Fruit fly (Drosophila melanogaster) whole organism, embryonic: Measurements from ENCODE around the gene Lmpt.
A peak's percentile ranks its signal among the peaks of the same experiment; 100 is the strongest.

Experiments
- Atf-2 ChIP-seq: fragments of 200-800 bp; sonication (Bioruptor generic); optimal IDR thresholded peaks from 2 replicates; lab custom pipeline; 2016; ENCODE audit warnings: missing biosample characterization, missing genetic modification characterization
- CG1024 ChIP-seq: fragments of 200-800 bp; sonication (Bioruptor generic); IDR thresholded peaks from 2 replicates; pipeline ENCODE4 v1.3.6; 2022; ENCODE audit warnings: missing biosample characterization, missing genetic modification characterization
- CG10321 ChIP-seq: fragments of 200-800 bp; sonication (Bioruptor generic); IDR thresholded peaks from 2 replicates; pipeline ENCODE4 v1.3.6; 2022; ENCODE audit warnings: missing biosample characterization, missing genetic modification characterization
- CG10543 ChIP-seq: fragments of 200-800 bp; sonication (Bioruptor generic); optimal IDR thresholded peaks from 3 replicates; lab custom pipeline; 2017; ENCODE audit warnings: missing biosample characterization, mild to moderate bottlenecking, missing genetic modification characterization, moderate library complexity
- CG11723 ChIP-seq: fragments of 200-800 bp; sonication (Bioruptor generic); optimal IDR thresholded peaks from 2 replicates; lab custom pipeline; 2017; ENCODE audit warnings: missing biosample characterization, mild to moderate bottlenecking, missing genetic modification characterization
- CG12219 ChIP-seq: fragments of 200-800 bp; sonication (Bioruptor generic); optimal IDR thresholded peaks from 3 replicates; lab custom pipeline; 2018; ENCODE audit warnings: missing biosample characterization, mild to moderate bottlenecking, missing genetic modification characterization
- CG13894 ChIP-seq: fragments of 200-800 bp; sonication (Bioruptor generic); optimal IDR thresholded peaks from 3 replicates; lab custom pipeline; 2018; ENCODE audit warnings: missing biosample characterization, mild to moderate bottlenecking, missing genetic modification characterization, moderate library complexity
- CG14014 ChIP-seq: fragments of 200-800 bp; sonication (Bioruptor generic); IDR thresholded peaks from 2 replicates; pipeline ENCODE4 v1.3.6; 2022; ENCODE audit warnings: missing biosample characterization, missing genetic modification characterization
- CG1529 ChIP-seq: fragments of 200-800 bp; sonication (Bioruptor generic); optimal IDR thresholded peaks from 3 replicates; lab custom pipeline; 2018; ENCODE audit warnings: missing biosample characterization, missing genetic modification characterization
- CG17361 ChIP-seq: fragments of 200-800 bp; sonication (Bioruptor generic); IDR thresholded peaks from 3 replicates; pipeline ENCODE4 v1.3.6; 2022; ENCODE audit warnings: missing biosample characterization, missing genetic modification characterization
- CG17385 ChIP-seq: fragments of 200-800 bp; sonication (Bioruptor generic); optimal IDR thresholded peaks from 3 replicates; lab custom pipeline; 2018; ENCODE audit warnings: missing biosample characterization, mild to moderate bottlenecking, missing genetic modification characterization
- CG17802 ChIP-seq: fragments of 200-800 bp; sonication (Bioruptor generic); optimal IDR thresholded peaks from 2 replicates; lab custom pipeline; 2018; ENCODE audit warnings: missing biosample characterization, mild to moderate bottlenecking, missing genetic modification characterization, moderate library complexity
- CG2120 ChIP-seq: fragments of 200-800 bp; sonication (Bioruptor generic); optimal IDR thresholded peaks from 3 replicates; lab custom pipeline; 2016; ENCODE audit warnings: missing biosample characterization, missing genetic modification characterization
- CG42726 ChIP-seq: fragments of 200-800 bp; sonication (Bioruptor generic); IDR thresholded peaks from 2 replicates; pipeline ENCODE4 v1.3.6; 2022; ENCODE audit warnings: missing biosample characterization, missing genetic modification characterization; ENCODE audit not compliant: partially characterized antibody
- CG4328 ChIP-seq: fragments of 200-800 bp; sonication (Bioruptor generic); optimal IDR thresholded peaks from 3 replicates; lab custom pipeline; 2017; ENCODE audit warnings: missing biosample characterization, missing genetic modification reagents, missing genetic modification characterization
- CG43689 ChIP-seq: fragments of 200-800 bp; sonication (Bioruptor generic); IDR thresholded peaks from 2 replicates; pipeline ENCODE4 v1.3.6; 2022; ENCODE audit warnings: missing biosample characterization, missing genetic modification characterization
- CG4424 ChIP-seq: fragments of 200-800 bp; sonication (Bioruptor generic); optimal IDR thresholded peaks from 3 replicates; lab custom pipeline; 2016; ENCODE audit warnings: missing biosample characterization, missing genetic modification characterization
- CG6175 ChIP-seq: fragments of 200-800 bp; sonication (Bioruptor generic); IDR thresholded peaks from 3 replicates; pipeline ENCODE4 v1.3.6; 2022; ENCODE audit warnings: missing biosample characterization, missing genetic modification characterization
- CG7928 ChIP-seq: fragments of 200-800 bp; sonication (Bioruptor generic); optimal IDR thresholded peaks from 2 replicates; lab custom pipeline; 2017; ENCODE audit warnings: missing biosample characterization, mild to moderate bottlenecking, missing genetic modification characterization
- CG8281 ChIP-seq: fragments of 200-800 bp; sonication (Bioruptor generic); optimal IDR thresholded peaks from 2 replicates; lab custom pipeline; 2018; ENCODE audit warnings: missing biosample characterization, mild to moderate bottlenecking, missing genetic modification characterization, moderate library complexity
- CG8388 ChIP-seq: fragments of 200-800 bp; sonication (Bioruptor generic); optimal IDR thresholded peaks from 2 replicates; lab custom pipeline; 2019; ENCODE audit warnings: missing biosample characterization, mild to moderate bottlenecking, missing genetic modification characterization, moderate library complexity
- CG8944 ChIP-seq: fragments of 200-800 bp; sonication (Bioruptor generic); optimal IDR thresholded peaks from 3 replicates; lab custom pipeline; 2016; ENCODE audit warnings: missing biosample characterization, missing genetic modification characterization
- CG9797 ChIP-seq: fragments of 200-800 bp; sonication (Bioruptor generic); optimal IDR thresholded peaks from 3 replicates; lab custom pipeline; 2018; ENCODE audit warnings: missing biosample characterization, mild to moderate bottlenecking, missing genetic modification characterization
- CrebB ChIP-seq: fragments of 200-800 bp; sonication (Bioruptor generic); optimal IDR thresholded peaks from 3 replicates; lab custom pipeline; 2018; ENCODE audit warnings: missing biosample characterization, mild to moderate bottlenecking, missing genetic modification characterization
- Dfd ChIP-seq, 2 experiments: fragments of >200 bp; optimal IDR thresholded peaks; 2 replicates each; lab custom pipeline; 2017; ENCODE audit warnings: missing biosample characterization in 2 of 2, missing genetic modification characterization in 2 of 2
- Dip3 ChIP-seq: fragments of 200-800 bp; sonication (Bioruptor generic); optimal IDR thresholded peaks from 3 replicates; lab custom pipeline; 2016; ENCODE audit warnings: missing biosample characterization, missing genetic modification characterization
- Doc2 ChIP-seq: fragments of 200-800 bp; sonication (Bioruptor generic); IDR thresholded peaks from 2 replicates; pipeline ENCODE4 v1.3.6; 2022; ENCODE audit warnings: missing biosample characterization, missing genetic modification characterization
- Dp ChIP-seq: fragments of 200-800 bp; sonication (Bioruptor generic); optimal IDR thresholded peaks from 2 replicates; lab custom pipeline; 2018; ENCODE audit warnings: missing biosample characterization, mild to moderate bottlenecking, missing genetic modification characterization, moderate library complexity
- Mes4 ChIP-seq: fragments of 200-800 bp; sonication (Bioruptor generic); optimal IDR thresholded peaks from 2 replicates; lab custom pipeline; 2016; ENCODE audit warnings: missing biosample characterization, missing genetic modification characterization
- Nf-YC ChIP-seq: fragments of 200-800 bp; optimal IDR thresholded peaks from 3 replicates; lab custom pipeline; 2019; ENCODE audit warnings: missing biosample characterization, mild to moderate bottlenecking, missing genetic modification characterization, moderate library complexity
- Rfx ChIP-seq: fragments of 200-800 bp; sonication (Bioruptor generic); IDR thresholded peaks from 2 replicates; pipeline ENCODE4 v1.3.6; 2022; ENCODE audit warnings: missing biosample characterization, missing genetic modification characterization
- Scr ChIP-seq: fragments of 200-800 bp; sonication (Bioruptor generic); IDR thresholded peaks from 2 replicates; pipeline ENCODE4 v1.3.6; 2022; ENCODE audit warnings: missing biosample characterization, missing genetic modification characterization; ENCODE audit not compliant: partially characterized antibody
- Sox102F ChIP-seq: fragments of 200-800 bp; sonication (Bioruptor generic); optimal IDR thresholded peaks from 2 replicates; lab custom pipeline; 2018; ENCODE audit warnings: missing biosample characterization, mild to moderate bottlenecking, missing genetic modification characterization, moderate library complexity
- TFAM ChIP-seq: fragments of 200-800 bp; sonication (Bioruptor generic); optimal IDR thresholded peaks from 2 replicates; lab custom pipeline; 2017; ENCODE audit warnings: missing biosample characterization, missing genetic modification characterization, inconsistent platforms
- chm ChIP-seq: fragments of 200-800 bp; sonication (Bioruptor generic); IDR thresholded peaks from 2 replicates; pipeline ENCODE4 v1.3.6; 2022; ENCODE audit warnings: missing biosample characterization, missing genetic modification characterization
- cwo ChIP-seq: fragments of 200-800 bp; sonication (Bioruptor generic); optimal IDR thresholded peaks from 3 replicates; lab custom pipeline; 2017; ENCODE audit warnings: missing biosample characterization, missing genetic modification characterization, mild to moderate bottlenecking, moderate library complexity, missing genetic modification reagents
- dimm ChIP-seq: fragments of 200-800 bp; sonication (Bioruptor generic); IDR thresholded peaks from 2 replicates; pipeline ENCODE4 v1.3.6; 2022; ENCODE audit warnings: missing biosample characterization, missing genetic modification characterization
- dpn ChIP-seq, 2 experiments: fragments of 200-800 bp; sonication (Bioruptor generic); optimal IDR thresholded peaks; 3 replicates each; lab custom pipeline; 2016; ENCODE audit warnings: missing biosample characterization in 2 of 2, missing genetic modification characterization in 2 of 2
- grau ChIP-seq: fragments of 200-800 bp; optimal IDR thresholded peaks from 3 replicates; lab custom pipeline; 2019; ENCODE audit warnings: missing biosample characterization, mild to moderate bottlenecking, missing genetic modification characterization, moderate library complexity
- jigr1 ChIP-seq: fragments of 200-800 bp; sonication (Bioruptor generic); IDR thresholded peaks from 3 replicates; pipeline ENCODE4 v1.3.6; 2022; ENCODE audit warnings: missing biosample characterization, missing genetic modification characterization
- luna ChIP-seq: fragments of 200-800 bp; sonication (Bioruptor generic); optimal IDR thresholded peaks from 2 replicates; lab custom pipeline; 2016; ENCODE audit warnings: missing biosample characterization, missing genetic modification characterization
- phol ChIP-seq: fragments of 200-800 bp; sonication (Bioruptor generic); optimal IDR thresholded peaks from 3 replicates; lab custom pipeline; 2018; ENCODE audit warnings: missing biosample characterization, mild to moderate bottlenecking, missing genetic modification characterization, moderate library complexity
- pnt ChIP-seq: fragments of 200-800 bp; sonication (Bioruptor generic); optimal IDR thresholded peaks from 3 replicates; lab custom pipeline; 2016; ENCODE audit warnings: missing biosample characterization, missing genetic modification characterization
- pros ChIP-seq: fragments of 200-800 bp; sonication (Bioruptor generic); optimal IDR thresholded peaks from 3 replicates; lab custom pipeline; 2019; ENCODE audit warnings: missing biosample characterization, mild to moderate bottlenecking, missing genetic modification characterization, moderate library complexity
- repo ChIP-seq: fragments of 200-800 bp; sonication (Bioruptor generic); optimal IDR thresholded peaks from 2 replicates; lab custom pipeline; 2016; ENCODE audit warnings: missing biosample characterization, missing genetic modification characterization
- sens-2 ChIP-seq: fragments of 200-800 bp; sonication (Bioruptor generic); IDR thresholded peaks from 2 replicates; pipeline ENCODE4 v1.3.6; 2022; ENCODE audit warnings: missing biosample characterization, missing genetic modification characterization
- sr ChIP-seq: fragments of 200-800 bp; sonication (Bioruptor generic); IDR thresholded peaks from 3 replicates; pipeline ENCODE4 v1.3.6; 2022; ENCODE audit warnings: missing biosample characterization, missing genetic modification characterization
- tin ChIP-seq: fragments of 200-800 bp; sonication (Bioruptor generic); optimal IDR thresholded peaks from 3 replicates; lab custom pipeline; 2016; ENCODE audit warnings: missing biosample characterization, missing genetic modification characterization
- toy ChIP-seq: fragments of 200-800 bp; sonication (Bioruptor generic); IDR thresholded peaks from 2 replicates; pipeline ENCODE4 v1.3.6; 2022; ENCODE audit warnings: missing biosample characterization, missing genetic modification characterization
- tup ChIP-seq: fragments of 200-800 bp; sonication (Bioruptor generic); optimal IDR thresholded peaks from 2 replicates; lab custom pipeline; 2016; ENCODE audit warnings: missing biosample characterization, mild to moderate bottlenecking, missing genetic modification characterization, moderate library complexity
- zfh1 ChIP-seq: fragments of 200-800 bp; sonication (Bioruptor generic); IDR thresholded peaks from 3 replicates; pipeline ENCODE4 v1.3.6; 2022; ENCODE audit warnings: missing biosample characterization, missing genetic modification characterization

Gene Lmpt

dm6 chr3L:16872487-16872955 lies 7.4 kb downstream of the Lmpt start (continued):
- TF ChIP-seq Dfd (GFP tag; optimal IDR thresholded peaks at IDR 0.05; lab: Kevin White, UChicago) (no peak), Sox102F (GFP tag; lab: Kevin White, UChicago) (peak; percentile 81), chm (GFP tag; lab: Robert Waterston, UW) (no peak), sens-2 (GFP tag; lab: Robert Waterston, UW) (no peak), CG1024 (GFP tag; lab: Robert Waterston, UW) (no peak), CG1529 (GFP tag; lab: Kevin White, UChicago) (peak; percentile 62), repo (GFP tag; lab: Kevin White, UChicago) (no peak), TFAM (no peak), tup (GFP tag; lab: Kevin White, UChicago) (no peak), grau (tag; lab: Kevin White, UChicago) (peak; percentile 81), CG43689 (no peak), tin (peak; percentile 48), CG9797 (GFP tag; lab: Kevin White, UChicago) (no peak), CG8388 (peak; percentile 70), pnt (peak; percentile 18), CG13894 (no peak), CG42726 (GFP tag; lab: Robert Waterston, UW) (no peak), cwo (GFP tag; lab: Kevin White, UChicago) (peak; percentile 64), Nf-YC (tag; lab: Kevin White, UChicago) (peak; percentile 60), CG2120 (GFP tag; lab: Kevin White, UChicago) (peak; percentile 80), CG17802 (tag; lab: Kevin White, UChicago) (no peak), zfh1 (GFP tag; lab: Robert Waterston, UW) (0 out of 3 replicates have a peak, but pooled peaks have one; percentile 21), CrebB (tag; lab: Kevin White, UChicago) (peak; percentile 54), sr (GFP tag; lab: Robert Waterston, UW) (no peak), dpn (GFP tag; optimal IDR thresholded peaks at IDR 0.05; lab: Kevin White, UChicago) (peak; percentile 21 to 55), CG10321 (GFP tag; lab: Robert Waterston, UW) (no peak), CG14014 (GFP tag; lab: Robert Waterston, UW) (peak; percentile 17; the same call in 1 of the 2 replicates), jigr1 (GFP tag; lab: Robert Waterston, UW) (peak; percentile 22; the same call in 1 of the 3 replicates), Scr (GFP tag; lab: Robert Waterston, UW) (no peak), CG17385 (GFP tag; lab: Kevin White, UChicago) (peak; percentile 73), Dip3 (peak; percentile 61), pros (GFP tag; lab: Kevin White, UChicago) (no peak), Mes4 (GFP tag; lab: Kevin White, UChicago) (peak; percentile 14), CG6175 (GFP tag; lab: Robert Waterston, UW) (0 out of 3 replicates have a peak, but pooled peaks have one; percentile 7), Doc2 (GFP tag; lab: Robert Waterston, UW) (no peak), toy (GFP tag; lab: Robert Waterston, UW) (no peak), CG7928 (GFP tag; lab: Kevin White, UChicago) (peak; percentile 28), Dp (GFP tag; lab: Kevin White, UChicago) (no peak), CG4424 (GFP tag; lab: Kevin White, UChicago) (peak; percentile 54), luna (GFP tag; lab: Kevin White, UChicago) (no peak), CG11723 (GFP tag; lab: Kevin White, UChicago) (peak; percentile 52), Atf-2 (GFP tag; lab: Kevin White, UChicago) (peak; percentile 36), Rfx (peak; percentile 54), phol (peak; percentile 82), CG8944 (GFP tag; lab: Kevin White, UChicago) (peak; percentile 12), dimm (GFP tag; lab: Robert Waterston, UW) (no peak), CG4328 (GFP tag; lab: Kevin White, UChicago) (no peak), CG10543 (GFP tag; lab: Kevin White, UChicago) (peak; percentile 20), CG12219 (GFP tag; lab: Kevin White, UChicago) (peak; percentile 76), CG8281 (tag; lab: Kevin White, UChicago) (peak; percentile 61), CG17361 (GFP tag; lab: Robert Waterston, UW) (peak; percentile 76)
